Fruit fly (Drosophila melanogaster): ENCODE results near the gene CG5445.
A peak's percentile ranks its signal among the peaks of the same experiment; 100 is the strongest.

Gene CG5445

DNA sequence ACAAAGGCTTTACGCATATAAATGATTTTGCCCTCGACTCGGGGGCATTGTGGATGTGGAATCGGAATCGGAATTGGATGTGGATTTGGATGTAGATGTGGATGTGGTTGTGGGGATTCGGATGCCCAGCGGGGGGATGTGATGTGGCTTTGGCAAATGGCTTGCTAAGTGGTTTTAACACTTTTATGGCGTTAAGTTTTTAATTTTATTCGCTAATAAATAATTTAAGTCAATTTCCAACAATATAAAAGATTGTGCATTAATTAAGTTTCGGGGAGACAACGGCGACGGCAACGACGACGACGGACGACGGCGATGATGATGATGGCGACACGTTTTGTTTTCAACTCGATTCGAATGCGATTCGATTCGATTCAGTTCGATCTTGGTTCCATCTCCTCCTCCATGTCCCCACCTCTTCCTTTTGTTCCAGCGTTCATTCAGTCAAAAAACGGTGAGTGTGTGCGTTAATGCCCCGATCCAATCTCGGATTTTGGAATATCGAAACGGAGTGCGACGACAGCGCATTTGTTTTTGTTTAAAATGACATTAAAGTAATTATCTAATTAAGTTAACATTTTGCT is 48.5 kb downstream of the CG5445 start:
- TF ChIP-seq CG14655 (GFP tag; optimal IDR thresholded peaks at IDR 0.05) (no peak), CG8301 (tag; optimal IDR thresholded peaks at IDR 0.05) (no peak), CG10348 (GFP tag; IDR thresholded peaks at IDR 0.05) (no peak)

DNA sequence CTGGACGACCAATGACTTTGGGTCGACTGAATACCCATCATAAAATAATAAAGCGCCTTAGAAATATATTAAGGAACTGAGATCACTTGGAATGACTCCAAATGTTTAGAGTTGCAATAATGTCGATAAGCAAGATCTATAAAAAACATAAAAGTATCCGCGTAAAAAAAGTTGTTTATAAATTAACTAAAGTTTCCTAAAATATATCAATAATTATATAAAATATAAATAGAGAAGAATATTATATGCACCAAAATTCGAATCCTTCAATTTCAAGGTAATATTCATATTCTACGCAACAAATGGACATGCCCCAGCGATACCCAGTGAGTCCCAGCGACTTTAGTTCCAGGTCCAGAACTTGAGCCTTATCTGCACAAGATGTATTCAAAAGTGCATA is 50.1 kb downstream of the CG5445 start:
- TF ChIP-seq gl (tag; optimal IDR thresholded peaks at IDR 0.05) = no peak
- TF ChIP-seq CG9948 (tag; optimal IDR thresholded peaks at IDR 0.05) = peak; percentile 54
- TF ChIP-seq CG4496 (GFP tag; IDR thresholded peaks at IDR 0.05) = no peak
- no peak for TF ChIP-seq rn (GFP tag; IDR thresholded peaks at IDR 0.05)
- TF ChIP-seq CG34367 (tag; optimal IDR thresholded peaks at IDR 0.05) = peak; percentile 7
- no peak for TF ChIP-seq Pif1B (GFP tag; optimal IDR thresholded peaks at IDR 0.05)
- TF ChIP-seq Pif1A (GFP tag; optimal IDR thresholded peaks at IDR 0.05) = peak; percentile 12
- TF ChIP-seq CG13204 (GFP tag; optimal IDR thresholded peaks at IDR 0.05) = no peak
- TF ChIP-seq EcR (GFP tag; optimal IDR thresholded peaks at IDR 0.05) = no peak
- no peak for TF ChIP-seq CG12605 (GFP tag; IDR thresholded peaks at IDR 0.05)
- TF ChIP-seq CG10348 (GFP tag; IDR thresholded peaks at IDR 0.05) = no peak
- no peak for TF ChIP-seq D1 (tag; optimal IDR thresholded peaks at IDR 0.05)
- TF ChIP-seq CG8301 (tag; optimal IDR thresholded peaks at IDR 0.05) = peak; percentile 11
- TF ChIP-seq CG8159 (tag; optimal IDR thresholded peaks at IDR 0.05) = peak; percentile 63
- peak; percentile 48 for TF ChIP-seq CG15710 (tag; optimal IDR thresholded peaks at IDR 0.05)
- TF ChIP-seq CG32121 (GFP tag; IDR thresholded peaks at IDR 0.05) = no peak
- TF ChIP-seq Ets98B (GFP tag; IDR thresholded peaks at IDR 0.05) = no peak
- TF ChIP-seq CG17806 (tag; optimal IDR thresholded peaks at IDR 0.05) = peak; percentile 38
- no peak for TF ChIP-seq fd96Ca (GFP tag; IDR thresholded peaks at IDR 0.05)
- TF ChIP-seq CG14655 (GFP tag; optimal IDR thresholded peaks at IDR 0.05) = peak; percentile 66
- TF ChIP-seq Snoo (tag; optimal IDR thresholded peaks at IDR 0.05) = peak; percentile 11

DNA sequence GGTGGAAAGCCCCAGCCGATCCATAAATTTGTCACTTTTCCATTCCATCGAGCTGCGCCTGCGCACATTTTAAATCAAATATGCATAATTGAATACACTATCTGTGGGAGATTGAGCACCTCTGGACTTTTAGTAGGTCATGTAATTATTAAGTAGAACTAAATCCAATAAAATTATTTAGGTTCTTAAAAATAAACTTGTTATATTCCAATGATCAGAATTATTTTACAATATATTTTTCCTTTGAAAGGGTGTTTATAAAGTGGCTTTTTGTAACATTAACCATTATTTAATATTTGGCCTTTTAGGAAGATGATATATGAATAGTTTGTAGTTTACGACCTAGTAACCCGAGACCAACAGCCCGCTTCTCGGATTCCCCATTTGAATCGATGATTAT is 51.8 kb downstream of the CG5445 start:
- TF ChIP-seq CG14655 (GFP tag; optimal IDR thresholded peaks at IDR 0.05) (no peak), Pif1A (GFP tag; optimal IDR thresholded peaks at IDR 0.05) (no peak), CG12605 (GFP tag; IDR thresholded peaks at IDR 0.05) (no peak)

DNA sequence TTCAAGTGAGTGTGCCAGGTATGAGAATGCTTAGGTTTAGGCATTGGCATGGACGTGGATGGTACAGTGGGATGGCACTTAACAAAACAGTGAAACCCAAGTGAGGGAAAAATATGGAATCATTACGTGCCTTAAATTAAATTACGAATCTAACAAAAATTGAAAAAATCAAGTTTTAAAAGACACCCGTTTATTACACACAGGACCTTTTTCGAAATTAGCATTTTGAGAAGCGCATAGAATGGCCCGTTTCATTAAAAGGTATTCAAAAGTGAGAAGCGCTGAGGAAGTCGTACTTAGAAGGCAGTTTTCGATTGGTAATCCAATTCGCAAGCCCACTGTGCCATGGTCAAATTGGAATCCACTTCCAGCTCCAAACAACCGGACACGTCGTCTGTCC is 54.0 kb downstream of the CG5445 start:
- no peak for TF ChIP-seq CG13204 (GFP tag; optimal IDR thresholded peaks at IDR 0.05)
- TF ChIP-seq CG9948 (tag; optimal IDR thresholded peaks at IDR 0.05) = no peak
- TF ChIP-seq CG32121 (GFP tag; IDR thresholded peaks at IDR 0.05) = no peak
- TF ChIP-seq CG12605 (GFP tag; IDR thresholded peaks at IDR 0.05) = no peak
- TF ChIP-seq CG8159 (tag; optimal IDR thresholded peaks at IDR 0.05) = no peak
- no peak for TF ChIP-seq CG8301 (tag; optimal IDR thresholded peaks at IDR 0.05)
- no peak for TF ChIP-seq CG17806 (tag; optimal IDR thresholded peaks at IDR 0.05)

DNA sequence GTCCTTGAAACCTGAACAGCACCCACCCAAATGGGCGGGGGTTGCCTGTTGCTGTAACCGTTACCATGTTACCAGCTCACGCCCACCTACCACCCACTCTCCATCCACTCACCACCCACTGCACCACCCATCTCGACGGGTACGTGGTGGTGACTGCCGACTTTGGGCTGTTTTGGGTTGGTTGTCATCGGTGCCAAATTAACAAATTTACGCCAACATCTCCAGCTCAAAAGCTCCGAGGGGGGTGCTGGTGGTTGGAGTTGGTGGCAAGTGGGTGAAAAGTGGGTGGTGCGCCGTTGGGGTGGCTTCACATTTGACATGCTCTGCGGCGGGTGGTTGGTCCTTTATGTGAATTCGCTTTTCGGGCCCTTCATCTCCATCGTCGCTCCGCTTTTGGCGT is 57.4 kb downstream of the CG5445 start:
- TF ChIP-seq CG34367 (tag; optimal IDR thresholded peaks at IDR 0.05) = no peak
- TF ChIP-seq Snoo (tag; optimal IDR thresholded peaks at IDR 0.05) = no peak
- no peak for TF ChIP-seq CG14655 (GFP tag; optimal IDR thresholded peaks at IDR 0.05)
- TF ChIP-seq fd96Ca (GFP tag; IDR thresholded peaks at IDR 0.05) = no peak
- no peak for TF ChIP-seq Ets98B (GFP tag; IDR thresholded peaks at IDR 0.05)
- no peak for TF ChIP-seq rn (GFP tag; IDR thresholded peaks at IDR 0.05)
- TF ChIP-seq CG10348 (GFP tag; IDR thresholded peaks at IDR 0.05) = no peak

DNA sequence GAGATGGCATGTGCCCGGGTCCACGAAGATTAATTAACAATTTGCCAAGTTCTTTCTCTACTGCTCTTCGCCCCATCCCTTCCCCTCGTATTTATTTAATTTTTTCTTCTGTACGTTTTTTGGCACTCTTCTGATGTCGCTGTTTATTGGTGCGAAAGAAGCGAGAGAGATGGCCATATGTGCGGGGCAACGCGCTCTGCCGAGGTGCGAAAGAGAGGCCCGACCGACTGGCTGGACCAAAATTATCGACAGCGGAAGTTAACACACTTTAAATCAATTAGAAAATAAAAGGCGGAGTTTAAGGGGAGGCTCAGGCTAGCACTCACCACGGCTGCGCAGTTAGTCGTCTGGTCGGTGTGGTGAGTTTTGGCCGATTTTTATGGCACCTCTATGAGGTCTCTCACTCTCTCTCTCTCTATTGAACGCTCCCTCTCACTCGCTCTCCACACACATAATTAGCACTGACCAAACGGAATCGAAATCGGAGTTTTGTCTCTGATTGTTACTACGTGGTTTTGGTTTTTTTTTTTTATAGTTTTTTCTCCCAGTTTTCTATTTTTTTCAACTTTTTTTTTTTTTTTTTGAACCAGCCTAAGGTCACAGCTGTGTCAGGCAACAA is 63.6 kb downstream of the CG5445 start:
- TF ChIP-seq Pif1B (GFP tag; optimal IDR thresholded peaks at IDR 0.05) (no peak), CG8301 (tag; optimal IDR thresholded peaks at IDR 0.05) (no peak), EcR (GFP tag; optimal IDR thresholded peaks at IDR 0.05) (no peak), Snoo (tag; optimal IDR thresholded peaks at IDR 0.05) (no peak), CG4496 (GFP tag; IDR thresholded peaks at IDR 0.05) (no peak), fd96Ca (GFP tag; IDR thresholded peaks at IDR 0.05) (no peak), CG17806 (tag; optimal IDR thresholded peaks at IDR 0.05) (no peak), Pif1A (GFP tag; optimal IDR thresholded peaks at IDR 0.05) (no peak), gl (tag; optimal IDR thresholded peaks at IDR 0.05) (no peak), CG10348 (GFP tag; IDR thresholded peaks at IDR 0.05) (no peak), CG32121 (GFP tag; IDR thresholded peaks at IDR 0.05) (no peak), rn (GFP tag; IDR thresholded peaks at IDR 0.05) (no peak), CG14655 (GFP tag; optimal IDR thresholded peaks at IDR 0.05) (no peak), CG8159 (tag; optimal IDR thresholded peaks at IDR 0.05) (no peak), D1 (tag; optimal IDR thresholded peaks at IDR 0.05) (no peak), CG34367 (tag; optimal IDR thresholded peaks at IDR 0.05) (no peak), CG15710 (tag; optimal IDR thresholded peaks at IDR 0.05) (no peak)

DNA sequence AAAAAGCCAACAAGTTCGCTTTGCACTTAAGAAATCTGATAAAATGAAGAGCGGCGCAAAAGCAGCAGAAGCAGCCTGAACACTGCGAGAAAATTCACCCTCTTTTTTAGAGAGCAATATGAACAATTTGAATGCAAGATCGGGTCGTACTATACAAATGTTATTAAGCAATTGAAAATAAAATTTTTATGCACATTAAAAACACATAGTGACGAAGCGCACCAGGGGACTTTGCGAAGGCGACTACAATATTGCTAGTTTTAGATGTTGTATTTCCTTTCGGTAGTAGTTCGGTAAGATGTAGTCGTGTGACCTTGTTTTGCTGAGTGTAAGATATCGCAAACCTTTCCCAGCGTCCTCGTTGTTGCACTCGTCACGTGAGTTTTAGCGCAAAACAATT is 69.3 kb downstream of the CG5445 start:
- TF ChIP-seq CG17806 (tag; optimal IDR thresholded peaks at IDR 0.05) (peak; percentile 42), fd96Ca (GFP tag; IDR thresholded peaks at IDR 0.05) (no peak), CG32121 (GFP tag; IDR thresholded peaks at IDR 0.05) (no peak), CG12605 (GFP tag; IDR thresholded peaks at IDR 0.05) (no peak), CG13204 (GFP tag; optimal IDR thresholded peaks at IDR 0.05) (no peak), CG4496 (GFP tag; IDR thresholded peaks at IDR 0.05) (no peak), gl (tag; optimal IDR thresholded peaks at IDR 0.05) (no peak), CG10348 (GFP tag; IDR thresholded peaks at IDR 0.05) (no peak), D1 (tag; optimal IDR thresholded peaks at IDR 0.05) (no peak), CG14655 (GFP tag; optimal IDR thresholded peaks at IDR 0.05) (peak; percentile 47), Ets98B (GFP tag; IDR thresholded peaks at IDR 0.05) (no peak), Pif1B (GFP tag; optimal IDR thresholded peaks at IDR 0.05) (no peak), CG15710 (tag; optimal IDR thresholded peaks at IDR 0.05) (peak; percentile 32), CG8301 (tag; optimal IDR thresholded peaks at IDR 0.05) (peak; percentile 3), EcR (GFP tag; optimal IDR thresholded peaks at IDR 0.05) (no peak), CG9948 (tag; optimal IDR thresholded peaks at IDR 0.05) (peak; percentile 47), CG34367 (tag; optimal IDR thresholded peaks at IDR 0.05) (peak; percentile 33), CG8159 (tag; optimal IDR thresholded peaks at IDR 0.05) (peak; percentile 41), rn (GFP tag; IDR thresholded peaks at IDR 0.05) (no peak), Snoo (tag; optimal IDR thresholded peaks at IDR 0.05) (peak; percentile 5), Pif1A (GFP tag; optimal IDR thresholded peaks at IDR 0.05) (peak; percentile 34)

All from whole organism, pupa.